Worm (Caenorhabditis elegans) whole organism, L1 larva: Measurements from ENCODE around the gene T10H9.8.

Experiments
- blmp-1 ChIP-seq: fragments of 150-350 bp; optimal IDR thresholded peaks from 2 replicates; lab custom pipeline; 2014; ENCODE audit warnings: missing biosample characterization, missing genetic modification characterization
- nhr-12 ChIP-seq: sonication (generic microtip); optimal IDR thresholded peaks from 2 replicates; lab custom pipeline; 2017; ENCODE audit warnings: missing biosample characterization, missing genetic modification characterization
- vab-15 ChIP-seq: sonication (generic microtip); optimal IDR thresholded peaks from 2 replicates; lab custom pipeline; 2017; ENCODE audit warnings: missing genotype, mild to moderate bottlenecking, missing genetic modification characterization, missing compliant biosample characterization

ce11 chrV:6645810-6646209 is 6.3 kb upstream of the T10H9.8 start:
- no peak for TF ChIP-seq blmp-1 (tag; lab: Kevin White, UChicago)
- no peak for TF ChIP-seq vab-15 (tag; lab: Kevin White, UChicago)
- no peak for TF ChIP-seq nhr-12 (tag; lab: Kevin White, UChicago)
